Worm (Caenorhabditis elegans) whole organism, L1 larva: ENCODE measurements around the gene nucl-1.

Source experiments
- C16A3.4 ChIP-seq: fragments of 150-350 bp; optimal IDR thresholded peaks from 2 replicates; lab custom pipeline; 2014; ENCODE audit warnings: missing biosample characterization, missing genetic modification characterization
- aha-1 ChIP-seq: fragments of 150-350 bp; optimal IDR thresholded peaks from 2 replicates; lab custom pipeline; 2014; ENCODE audit warnings: missing biosample characterization, missing genetic modification characterization
- ama-1 ChIP-seq: fragments of 150-350 bp; optimal IDR thresholded peaks from 2 replicates; lab custom pipeline; 2014
- ceh-8 ChIP-seq: fragments of 200-800 bp; sonication (Bioruptor generic); optimal IDR thresholded peaks from 2 replicates; lab custom pipeline; 2018; ENCODE audit warnings: mild to moderate bottlenecking, missing genetic modification characterization, moderate library complexity, missing compliant biosample characterization
- fkh-8 ChIP-seq: sonication (generic microtip); optimal IDR thresholded peaks from 2 replicates; lab custom pipeline; 2016; ENCODE audit warnings: mild to moderate bottlenecking, missing genetic modification characterization, missing compliant biosample characterization
- lin-15B ChIP-seq: fragments of 150-350 bp; sonication (generic microtip); optimal IDR thresholded peaks from 3 replicates; lab custom pipeline; 2014; ENCODE audit warnings: missing biosample characterization, missing genetic modification characterization
- nhr-28 ChIP-seq: fragments of 150-350 bp; optimal IDR thresholded peaks from 2 replicates; lab custom pipeline; 2014; ENCODE audit warnings: missing biosample characterization, missing genetic modification characterization
- nhr-77 ChIP-seq: fragments of 150-350 bp; optimal IDR thresholded peaks from 2 replicates; lab custom pipeline; 2014; ENCODE audit warnings: missing biosample characterization, missing genetic modification characterization
- snpc-4 ChIP-seq: fragments of 150-350 bp; optimal IDR thresholded peaks from 2 replicates; lab custom pipeline; 2014; ENCODE audit warnings: missing biosample characterization, missing genetic modification characterization
- sox-4 ChIP-seq: sonication (generic microtip); optimal IDR thresholded peaks from 2 replicates; lab custom pipeline; 2016; ENCODE audit warnings: missing genetic modification characterization, missing compliant biosample characterization
- ztf-11 ChIP-seq, 2 experiments: sonication (generic microtip); optimal IDR thresholded peaks; 2 replicates each; lab custom pipeline; 2016 to 2017; ENCODE audit warnings: missing genetic modification characterization in 2 of 2, missing biosample characterization in 1 of 2, missing compliant biosample characterization in 1 of 2

ce11 chrIV:8254193-8254592, 35.1 kb downstream of the nucl-1 start:
- no peak for TF ChIP-seq ztf-11 (tag; optimal IDR thresholded peaks at IDR 0.05; lab: Kevin White, UChicago)
- no peak for TF ChIP-seq sox-4
- no peak for TF ChIP-seq fkh-8 (tag; lab: Kevin White, UChicago)
- no peak for TF ChIP-seq nhr-28 (tag; lab: Kevin White, UChicago)
- no peak for TF ChIP-seq lin-15B (tag; lab: Kevin White, UChicago)
- TF ChIP-seq C16A3.4 (tag; lab: Kevin White, UChicago), result no peak
- no peak for TF ChIP-seq ceh-8 (GFP tag; lab: Kevin White, UChicago)
- no peak for TF ChIP-seq nhr-77
- no peak for TF ChIP-seq ama-1 (lab: Kevin White, UChicago)
- TF ChIP-seq aha-1 (tag; lab: Kevin White, UChicago), result no peak
- TF ChIP-seq snpc-4 (tag; lab: Kevin White, UChicago), result no peak
